Worm (Caenorhabditis elegans) whole organism, L1 larva: Measurements from ENCODE around the gene gpd-4.

Source experiments
- ama-1 ChIP-seq: fragments of 150-350 bp; optimal IDR thresholded peaks from 2 replicates; lab custom pipeline; 2014
- blmp-1 ChIP-seq: fragments of 150-350 bp; optimal IDR thresholded peaks from 2 replicates; lab custom pipeline; 2014; ENCODE audit warnings: missing biosample characterization, missing genetic modification characterization
- ceh-8 ChIP-seq: fragments of 200-800 bp; sonication (Bioruptor generic); optimal IDR thresholded peaks from 2 replicates; lab custom pipeline; 2018; ENCODE audit warnings: mild to moderate bottlenecking, missing genetic modification characterization, moderate library complexity, missing compliant biosample characterization
- ceh-82 ChIP-seq, 3 experiments: fragments of 150-350 bp in 1 of 3; sonication (generic microtip) in 2 of 3; optimal IDR thresholded peaks; 2 replicates each; lab custom pipeline; 2014 to 2017; ENCODE audit warnings: missing biosample characterization in 3 of 3, missing genetic modification characterization in 3 of 3
- ceh-88 ChIP-seq: fragments of 200-800 bp; sonication (Bioruptor generic); IDR thresholded peaks from 2 replicates; pipeline ENCODE4 v1.3.6; 2022; ENCODE audit warnings: missing genetic modification characterization, missing compliant biosample characterization
- dpl-1 ChIP-seq, 3 experiments: fragments of 150-350 bp in 2 of 3; sonication (generic microtip) in 1 of 3; optimal IDR thresholded peaks; 2 replicates each; lab custom pipeline; 2014 to 2017; ENCODE audit warnings: missing biosample characterization in 3 of 3, missing genetic modification characterization in 3 of 3, missing genetic modification reagents in 3 of 3
- efl-1 ChIP-seq, 4 experiments: fragments of 150-350 bp; optimal IDR thresholded peaks in 3 of 4; peaks in 1 of 4; 1 replicate in 1 of 4; 2 replicates in 3 of 4; lab custom pipeline; 2014; ENCODE audit warnings: missing biosample characterization in 2 of 4, missing genetic modification characterization in 2 of 4, missing genetic modification reagents in 2 of 4
- elt-2 ChIP-seq: sonication (generic microtip); optimal IDR thresholded peaks from 2 replicates; lab custom pipeline; 2016; ENCODE audit warnings: missing genetic modification characterization, mild to moderate bottlenecking, inconsistent platforms, missing compliant biosample characterization, missing genetic modification reagents
- ets-5 ChIP-seq: fragments of 200-800 bp; sonication (Bioruptor generic); IDR thresholded peaks from 2 replicates; pipeline ENCODE4 v1.3.6; 2022; ENCODE audit warnings: missing genetic modification characterization, missing compliant biosample characterization
- fkh-4 ChIP-seq: sonication (generic microtip); optimal IDR thresholded peaks from 2 replicates; lab custom pipeline; 2016; ENCODE audit warnings: missing compliant biosample characterization, missing genetic modification characterization, borderline replicate concordance
- fkh-8 ChIP-seq: sonication (generic microtip); optimal IDR thresholded peaks from 2 replicates; lab custom pipeline; 2016; ENCODE audit warnings: mild to moderate bottlenecking, missing genetic modification characterization, missing compliant biosample characterization
- grh-1 ChIP-seq: fragments of 200-800 bp; sonication (Bioruptor generic); IDR thresholded peaks from 2 replicates; pipeline ENCODE4 v1.3.6; 2022; ENCODE audit warnings: missing genetic modification reagents, missing genetic modification characterization, missing compliant biosample characterization
- lin-14 ChIP-seq: fragments of 200-800 bp; sonication (Bioruptor generic); optimal IDR thresholded peaks from 2 replicates; lab custom pipeline; 2018; ENCODE audit warnings: mild to moderate bottlenecking, missing genetic modification characterization, moderate library complexity, missing compliant biosample characterization
- lin-15B ChIP-seq: fragments of 150-350 bp; sonication (generic microtip); optimal IDR thresholded peaks from 3 replicates; lab custom pipeline; 2014; ENCODE audit warnings: missing biosample characterization, missing genetic modification characterization
- lsy-2 ChIP-seq, 2 experiments: fragments of 150-350 bp; optimal IDR thresholded peaks; 2 replicates each; lab custom pipeline; 2014; ENCODE audit warnings: missing biosample characterization in 2 of 2, missing genetic modification characterization in 2 of 2
- mep-1 ChIP-seq: fragments of 150-350 bp; optimal IDR thresholded peaks from 2 replicates; lab custom pipeline; 2014; ENCODE audit warnings: missing biosample characterization, missing genetic modification characterization
- nhr-20 ChIP-seq: sonication (generic microtip); optimal IDR thresholded peaks from 2 replicates; lab custom pipeline; 2016; ENCODE audit warnings: mild to moderate bottlenecking, missing genetic modification characterization, missing compliant biosample characterization
- nhr-76 ChIP-seq: sonication (generic microtip); optimal IDR thresholded peaks from 2 replicates; lab custom pipeline; 2017; ENCODE audit warnings: missing biosample characterization, missing genetic modification characterization
- nhr-85 ChIP-seq: sonication (generic microtip); peaks from one replicate; lab custom pipeline; 2016; ENCODE audit warnings: missing genetic modification characterization, inconsistent platforms, missing compliant biosample characterization
- nhr-90 ChIP-seq: sonication (generic microtip); optimal IDR thresholded peaks from 2 replicates; lab custom pipeline; 2016; ENCODE audit warnings: mild to moderate bottlenecking, missing genetic modification characterization, missing compliant biosample characterization; ENCODE audit not compliant: poor library complexity
- rnt-1 ChIP-seq: sonication (generic microtip); optimal IDR thresholded peaks from 2 replicates; lab custom pipeline; 2016; ENCODE audit warnings: mild to moderate bottlenecking, missing genetic modification characterization, moderate library complexity, missing compliant biosample characterization
- skn-1 ChIP-seq: fragments of 150-350 bp; optimal IDR thresholded peaks from 2 replicates; lab custom pipeline; 2014; ENCODE audit warnings: missing biosample characterization, missing genetic modification characterization
- snpc-4 ChIP-seq: fragments of 150-350 bp; optimal IDR thresholded peaks from 2 replicates; lab custom pipeline; 2014; ENCODE audit warnings: missing biosample characterization, missing genetic modification characterization
- swsn-7 ChIP-seq: sonication (generic microtip); optimal IDR thresholded peaks from 2 replicates; lab custom pipeline; 2016; ENCODE audit warnings: missing genetic modification characterization, missing compliant biosample characterization
- tlp-1 ChIP-seq: fragments of 150-350 bp; optimal IDR thresholded peaks from 2 replicates; lab custom pipeline; 2014; ENCODE audit warnings: missing biosample characterization, missing genetic modification characterization
- unc-130 ChIP-seq: fragments of 150-350 bp; optimal IDR thresholded peaks from 2 replicates; lab custom pipeline; 2017; ENCODE audit warnings: missing biosample characterization, missing genetic modification characterization, inconsistent platforms
- unc-30 ChIP-seq: sonication (generic microtip); optimal IDR thresholded peaks from 2 replicates; lab custom pipeline; 2017; ENCODE audit warnings: missing biosample characterization, missing genetic modification characterization
- vab-15 ChIP-seq: sonication (generic microtip); optimal IDR thresholded peaks from 2 replicates; lab custom pipeline; 2017; ENCODE audit warnings: missing genotype, mild to moderate bottlenecking, missing genetic modification characterization, missing compliant biosample characterization
- xbp-1 ChIP-seq: sonication (generic microtip); optimal IDR thresholded peaks from 2 replicates; lab custom pipeline; 2016; ENCODE audit warnings: missing genetic modification characterization, missing compliant biosample characterization

gpd-4 gene

ce11 chrII:10139177-10139640 lies 31.9 kb upstream of the gpd-4 start, which contains the start of gene asah-2:
Gene asah-2, plus strand, starts transcription at chrII:10139590.
- TF ChIP-seq skn-1 (tag; lab: Kevin White, UChicago) (no peak), elt-2 (tag; lab: Kevin White, UChicago) (peak; percentile 83), nhr-90 (tag; lab: Kevin White, UChicago) (peak; percentile 2)

- no peak for TF ChIP-seq nhr-20
- no peak for TF ChIP-seq ceh-82 (tag; optimal IDR thresholded peaks at IDR 0.05; lab: Kevin White, UChicago)
- TF ChIP-seq swsn-7 (tag; lab: Kevin White, UChicago), result no peak
- no peak for TF ChIP-seq ceh-8 (GFP tag; lab: Kevin White, UChicago)
- no peak for TF ChIP-seq xbp-1
- TF ChIP-seq snpc-4, result no peak
- TF ChIP-seq ets-5 (GFP tag; lab: Robert Waterston, UW), result no peak
- TF ChIP-seq efl-1 (optimal IDR thresholded peaks at IDR 0.05; lab: Kevin White, UChicago), result no peak
- no peak for TF ChIP-seq efl-1 (GFP tag; optimal IDR thresholded peaks at IDR 0.05 in 1 of 2; lab: Kevin White, UChicago)
- no peak for TF ChIP-seq nhr-76 (tag; lab: Kevin White, UChicago)
- no peak for TF ChIP-seq mep-1 (tag; lab: Kevin White, UChicago)
These were observed 27.0 kb upstream of the gpd-4 start, which contains the start of gene F27E5.3 for ce11 chrII:10144092-10144491. Gene F27E5.3, minus strand, starts transcription at chrII:10144192.

- TF ChIP-seq fkh-4 (tag; lab: Kevin White, UChicago), result no peak
- TF ChIP-seq lin-14 (GFP tag; lab: Kevin White, UChicago), result peak; percentile 12
- peak; percentile 87 for TF ChIP-seq nhr-85 (tag; lab: Kevin White, UChicago)
- TF ChIP-seq lsy-2 (tag; optimal IDR thresholded peaks at IDR 0.05; lab: Kevin White, UChicago), result peak in 1 of 2 experiments; percentile 69
These were observed 24.6 kb upstream of the gpd-4 start, which contains the start of gene pax-3 for ce11 chrII:10146488-10146887. Gene pax-3, plus strand, starts transcription at chrII:10146570.

- TF ChIP-seq lsy-2 (tag; optimal IDR thresholded peaks at IDR 0.05; lab: Kevin White, UChicago) (peak in 1 of 2 experiments; percentile 47), rnt-1 (tag; lab: Kevin White, UChicago) (no peak), vab-15 (tag; lab: Kevin White, UChicago) (peak; percentile 60), nhr-85 (tag; lab: Kevin White, UChicago) (peak; percentile 64), dpl-1 (GFP tag; optimal IDR thresholded peaks at IDR 0.05; lab: Kevin White, UChicago) (no peak), efl-1 (optimal IDR thresholded peaks at IDR 0.05; lab: Kevin White, UChicago) (no peak), efl-1 (GFP tag; optimal IDR thresholded peaks at IDR 0.05 in 1 of 2; lab: Kevin White, UChicago) (peak in 1 of 2 experiments; percentile 49), unc-130 (tag; lab: Kevin White, UChicago) (no peak)
These were observed 23.6 kb upstream of the gpd-4 start for ce11 chrII:10147502-10147901.

- no peak for TF ChIP-seq blmp-1 (tag; lab: Kevin White, UChicago)
- TF ChIP-seq skn-1 (tag; lab: Kevin White, UChicago), result no peak
- TF ChIP-seq ceh-88 (GFP tag; lab: Robert Waterston, UW), result no peak
- no peak for TF ChIP-seq grh-1 (GFP tag; lab: Robert Waterston, UW)
- no peak for TF ChIP-seq ama-1
- TF ChIP-seq tlp-1 (tag; lab: Kevin White, UChicago), result no peak
- TF ChIP-seq lin-14 (GFP tag; lab: Kevin White, UChicago), result no peak
- TF ChIP-seq unc-30 (tag; lab: Kevin White, UChicago), result no peak
- TF ChIP-seq vab-15 (tag; lab: Kevin White, UChicago), result no peak
- TF ChIP-seq fkh-4 (tag; lab: Kevin White, UChicago), result no peak
These were observed 16.0 kb upstream of the gpd-4 start, which contains the start of gene nlp-63 for ce11 chrII:10155106-10155505. Gene nlp-63, plus strand, starts transcription at chrII:10155406.

DNA sequence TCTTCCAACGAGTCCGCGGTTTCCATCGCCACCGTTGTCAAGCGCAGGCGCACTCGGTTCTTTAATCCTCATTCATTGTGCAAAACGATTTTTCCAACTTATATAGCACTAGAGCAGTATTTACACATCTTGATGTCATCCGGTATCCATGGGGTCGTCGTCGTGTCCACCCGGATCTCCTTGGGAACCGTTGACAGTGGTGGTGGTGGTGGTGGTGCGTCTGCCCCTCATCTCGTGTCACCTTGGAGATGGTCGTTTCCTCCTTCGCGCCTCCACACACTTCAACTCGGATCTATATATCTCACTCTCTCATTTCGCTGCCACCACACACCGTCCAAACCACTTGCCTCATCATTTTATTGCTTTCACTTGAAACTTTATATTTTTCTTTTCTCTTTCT lies 8.3 kb upstream of the gpd-4 start:
- TF ChIP-seq lin-15B (tag; lab: Kevin White, UChicago), result no peak
- peak; percentile 63 for TF ChIP-seq fkh-8 (tag; lab: Kevin White, UChicago)
